Fruit fly (Drosophila melanogaster): ENCODE measurements around the gene bab1.

bab1 gene

DNA sequence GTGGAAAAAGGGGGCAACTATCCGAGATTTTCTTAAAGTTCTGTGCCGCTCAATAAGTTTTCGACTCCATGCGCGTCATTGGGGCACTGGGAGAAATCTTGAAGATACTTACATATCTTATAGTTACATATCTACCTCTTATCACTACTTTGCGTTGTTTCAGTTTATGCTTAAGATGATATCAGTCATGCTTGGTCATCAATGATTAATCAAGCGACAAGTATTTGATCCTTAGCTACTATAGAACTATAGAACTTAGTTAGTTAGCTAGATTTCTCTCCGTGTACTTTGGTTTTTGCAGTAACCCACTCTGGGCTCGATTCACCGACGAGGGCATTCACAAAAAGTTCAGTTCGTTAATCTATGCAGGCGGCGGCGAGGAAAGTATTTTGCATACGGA lies 45.0 kb downstream of the bab1 start:
- TF ChIP-seq usp (GFP tag; optimal IDR thresholded peaks at IDR 0.05): no peak
- TF ChIP-seq EcR (GFP tag; optimal IDR thresholded peaks at IDR 0.05): no peak
- no peak for TF ChIP-seq CG8478 (optimal IDR thresholded peaks at IDR 0.05)
- no peak for TF ChIP-seq psq (optimal IDR thresholded peaks at IDR 0.05)
- TF ChIP-seq pan (optimal IDR thresholded peaks at IDR 0.05): no peak
- no peak for TF ChIP-seq Dll (optimal IDR thresholded peaks at IDR 0.05)

DNA sequence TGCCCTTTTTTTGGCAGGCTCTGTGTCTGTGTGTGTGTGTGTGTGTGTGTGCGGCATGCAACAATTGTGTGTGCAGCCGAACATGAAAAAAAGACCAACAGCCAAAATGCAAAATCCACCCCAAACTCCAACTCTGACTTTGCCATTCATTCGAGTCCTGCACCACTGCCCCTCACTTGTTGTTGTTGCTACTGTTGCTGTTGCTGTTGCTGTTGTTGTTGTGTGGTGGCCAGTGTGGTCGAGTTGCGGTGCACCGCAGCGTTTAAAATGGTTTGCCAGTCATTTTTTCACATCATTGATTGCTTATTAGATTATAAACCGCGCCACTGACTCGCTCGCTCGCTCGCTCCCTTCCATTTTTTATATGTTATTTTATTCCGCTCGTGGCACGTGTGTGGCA lies 54.5 kb downstream of the bab1 start:
- no peak for TF ChIP-seq CG8478 (optimal IDR thresholded peaks at IDR 0.05)
- no peak for TF ChIP-seq EcR (GFP tag; optimal IDR thresholded peaks at IDR 0.05)
- TF ChIP-seq pan (optimal IDR thresholded peaks at IDR 0.05): no peak
- TF ChIP-seq psq (optimal IDR thresholded peaks at IDR 0.05): no peak
- TF ChIP-seq Dll (optimal IDR thresholded peaks at IDR 0.05): no peak
- TF ChIP-seq usp (GFP tag; optimal IDR thresholded peaks at IDR 0.05): no peak

DNA sequence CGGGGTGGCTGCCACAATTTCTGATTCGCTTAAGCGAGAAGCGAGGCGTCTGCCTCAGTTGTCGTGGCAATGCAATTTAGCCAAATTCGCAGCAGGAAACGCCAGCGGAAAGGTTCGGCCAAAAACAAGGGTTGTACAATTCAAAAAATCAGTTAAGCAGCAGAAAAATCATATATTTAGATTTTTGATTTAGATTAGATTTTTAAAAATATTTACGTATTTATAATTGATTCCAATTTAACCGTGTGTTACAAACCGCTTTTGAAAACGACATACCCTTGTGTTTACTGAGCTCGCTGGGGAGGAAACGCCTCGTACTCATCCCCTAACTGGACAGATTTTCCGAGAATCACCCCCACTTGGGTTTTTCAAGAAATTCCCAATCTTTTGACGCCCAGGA lies 57.4 kb downstream of the bab1 start:
- TF ChIP-seq EcR (GFP tag; optimal IDR thresholded peaks at IDR 0.05) (no peak), psq (optimal IDR thresholded peaks at IDR 0.05) (no peak)

DNA sequence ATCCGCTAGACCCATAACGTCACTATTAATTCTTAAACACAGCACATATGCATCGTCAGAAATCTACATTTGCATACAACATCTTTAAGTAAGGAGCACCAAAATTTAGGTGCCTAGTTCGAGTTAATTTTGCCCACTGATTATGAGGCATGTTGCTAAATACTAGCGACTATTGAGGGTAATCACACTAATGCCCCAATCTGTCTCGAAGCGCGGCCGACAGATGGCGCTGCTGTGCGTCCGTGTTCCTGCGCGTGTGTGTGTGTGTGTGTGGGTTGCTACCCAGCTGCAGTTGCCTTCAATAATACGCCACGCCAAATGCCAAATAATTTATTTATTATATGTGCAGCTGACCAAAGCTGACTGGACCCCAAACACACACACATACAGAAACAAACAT lies 59.5 kb downstream of the bab1 start:
- TF ChIP-seq CG8478 (optimal IDR thresholded peaks at IDR 0.05) (no peak), pan (optimal IDR thresholded peaks at IDR 0.05) (no peak), EcR (GFP tag; optimal IDR thresholded peaks at IDR 0.05) (no peak), usp (GFP tag; optimal IDR thresholded peaks at IDR 0.05) (no peak), Dll (optimal IDR thresholded peaks at IDR 0.05) (no peak), psq (optimal IDR thresholded peaks at IDR 0.05) (no peak)

DNA sequence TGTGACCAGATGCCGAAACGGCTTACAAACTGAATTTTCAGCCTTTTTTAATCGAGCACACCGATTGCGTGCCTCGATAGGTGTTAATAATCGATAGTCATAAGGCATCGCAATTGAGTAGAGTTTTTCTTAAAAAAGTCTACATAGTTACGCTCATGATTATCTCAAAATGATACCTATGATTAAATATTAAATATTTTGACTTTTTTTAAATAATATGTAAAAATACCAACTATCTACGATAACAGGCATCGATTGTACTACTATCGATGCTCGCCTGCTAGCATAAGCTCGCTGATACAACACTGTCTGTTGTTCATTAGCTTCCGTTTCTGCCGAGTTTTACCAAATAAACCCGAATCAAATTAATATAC lies 66.0 kb downstream of the bab1 start:
- TF ChIP-seq pan (optimal IDR thresholded peaks at IDR 0.05) (no peak), usp (GFP tag; optimal IDR thresholded peaks at IDR 0.05) (no peak), psq (optimal IDR thresholded peaks at IDR 0.05) (no peak), Dll (optimal IDR thresholded peaks at IDR 0.05) (no peak), EcR (GFP tag; optimal IDR thresholded peaks at IDR 0.05) (no peak), CG8478 (optimal IDR thresholded peaks at IDR 0.05) (no peak)

DNA sequence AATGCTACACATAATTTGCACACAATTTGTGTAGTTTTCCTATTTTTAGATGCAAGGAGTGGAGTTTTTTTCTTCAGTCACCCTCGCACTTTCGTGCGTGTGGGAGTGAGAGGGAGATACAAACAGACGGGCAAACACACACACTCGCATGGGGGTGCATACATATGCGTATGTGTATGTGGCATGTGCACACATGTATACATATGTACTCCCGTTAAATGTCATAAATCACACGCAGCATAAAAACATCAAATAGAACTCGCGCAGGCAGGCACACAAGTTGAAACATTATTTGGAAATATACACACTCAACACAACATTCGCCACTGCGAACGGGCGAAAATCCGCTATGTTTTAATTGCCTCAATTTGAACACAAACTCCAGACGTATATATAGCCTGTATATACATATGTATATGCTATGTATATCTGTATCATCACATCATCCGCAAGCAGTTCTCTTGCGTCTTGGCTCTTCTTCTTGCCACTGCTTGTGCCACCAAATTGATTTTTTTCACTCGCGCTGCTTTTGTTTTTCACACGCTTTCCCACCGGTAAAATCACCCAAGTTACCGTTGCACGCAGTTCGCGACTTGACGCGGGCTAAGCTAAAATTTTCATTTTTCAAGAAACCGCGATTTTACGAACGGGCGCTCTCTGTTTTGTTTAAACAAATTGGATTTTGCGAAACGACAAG lies 66.6 kb downstream of the bab1 start, which contains the start of the genes CG9205 and trio:
Gene CG9205, plus strand, starts transcription at position 508 of the 697 bp plus-strand sequence.
Gene trio, minus strand, starts transcription at position 686 of the 697 bp plus-strand sequence.
- TF ChIP-seq psq (optimal IDR thresholded peaks at IDR 0.05): no peak

DNA sequence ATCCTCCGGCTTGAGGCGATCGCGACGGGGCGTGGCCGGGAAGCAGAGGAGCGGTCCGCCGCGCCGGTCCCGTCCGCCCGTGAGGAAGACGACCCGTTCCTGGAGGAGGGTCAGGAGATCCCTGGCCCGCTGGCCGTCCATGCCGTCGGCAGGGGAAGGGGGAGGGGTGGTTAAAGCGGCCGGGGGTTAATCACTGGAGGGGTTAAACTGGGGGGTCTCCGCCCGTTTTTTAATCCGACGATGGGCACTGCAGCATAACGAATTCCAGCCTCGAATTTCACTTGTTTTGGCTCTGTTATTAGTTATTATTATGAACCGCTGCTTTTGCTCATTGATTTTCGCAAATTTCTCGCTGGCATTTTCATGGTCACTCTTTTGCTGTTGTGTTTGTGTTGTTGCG lies 67.2 kb downstream of the bab1 start:
- no peak for TF ChIP-seq CG8478 (optimal IDR thresholded peaks at IDR 0.05)
- no peak for TF ChIP-seq pan (optimal IDR thresholded peaks at IDR 0.05)
- no peak for TF ChIP-seq usp (GFP tag; optimal IDR thresholded peaks at IDR 0.05)
- TF ChIP-seq EcR (GFP tag; optimal IDR thresholded peaks at IDR 0.05): no peak
- TF ChIP-seq psq (optimal IDR thresholded peaks at IDR 0.05): no peak
- TF ChIP-seq Dll (optimal IDR thresholded peaks at IDR 0.05): no peak

DNA sequence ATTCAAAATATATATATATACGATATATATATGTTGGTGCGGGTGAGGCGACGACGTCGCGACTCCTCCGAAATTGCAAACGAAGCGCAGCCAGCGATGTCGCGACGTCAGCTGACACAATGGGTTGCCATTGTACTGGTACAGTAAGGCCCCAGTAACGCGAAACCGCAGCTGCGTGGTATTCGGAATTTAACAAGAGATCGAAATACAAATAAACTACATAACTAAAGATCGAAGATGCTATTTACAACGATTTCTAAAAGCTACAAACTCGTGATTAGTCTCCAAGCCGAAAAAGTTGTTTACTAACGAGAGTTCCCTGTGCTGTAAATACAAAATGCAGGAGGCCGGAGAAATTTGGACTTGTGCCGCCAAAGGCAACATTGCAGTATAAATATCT lies 68.3 kb downstream of the bab1 start:
- no peak for TF ChIP-seq EcR (GFP tag; optimal IDR thresholded peaks at IDR 0.05)
- no peak for TF ChIP-seq Dll (optimal IDR thresholded peaks at IDR 0.05)
- no peak for TF ChIP-seq psq (optimal IDR thresholded peaks at IDR 0.05)
- TF ChIP-seq CG8478 (optimal IDR thresholded peaks at IDR 0.05): no peak
- no peak for TF ChIP-seq usp (GFP tag; optimal IDR thresholded peaks at IDR 0.05)
- TF ChIP-seq pan (optimal IDR thresholded peaks at IDR 0.05): no peak

DNA sequence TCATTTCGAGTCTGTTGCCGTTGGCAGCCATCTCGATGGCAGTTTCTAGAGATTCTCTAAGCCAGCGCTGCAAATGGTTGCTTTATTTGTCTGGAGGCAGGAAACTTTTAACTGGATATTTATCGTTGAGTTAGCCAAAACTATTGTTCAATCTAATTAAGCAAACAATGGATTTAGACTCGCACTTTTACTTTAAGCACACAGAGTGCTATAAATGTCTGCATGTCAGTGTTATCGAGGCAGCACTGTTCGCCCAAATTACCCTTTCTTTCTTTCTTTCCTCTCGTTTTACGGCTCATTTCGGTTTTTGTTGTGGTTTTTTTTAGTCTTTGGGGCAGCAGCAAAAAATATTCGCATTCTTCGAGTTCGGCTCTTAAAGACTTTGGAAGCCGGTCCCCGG lies 69.2 kb downstream of the bab1 start:
- TF ChIP-seq CG8478 (optimal IDR thresholded peaks at IDR 0.05) (no peak), usp (GFP tag; optimal IDR thresholded peaks at IDR 0.05) (no peak), pan (optimal IDR thresholded peaks at IDR 0.05) (no peak)

DNA sequence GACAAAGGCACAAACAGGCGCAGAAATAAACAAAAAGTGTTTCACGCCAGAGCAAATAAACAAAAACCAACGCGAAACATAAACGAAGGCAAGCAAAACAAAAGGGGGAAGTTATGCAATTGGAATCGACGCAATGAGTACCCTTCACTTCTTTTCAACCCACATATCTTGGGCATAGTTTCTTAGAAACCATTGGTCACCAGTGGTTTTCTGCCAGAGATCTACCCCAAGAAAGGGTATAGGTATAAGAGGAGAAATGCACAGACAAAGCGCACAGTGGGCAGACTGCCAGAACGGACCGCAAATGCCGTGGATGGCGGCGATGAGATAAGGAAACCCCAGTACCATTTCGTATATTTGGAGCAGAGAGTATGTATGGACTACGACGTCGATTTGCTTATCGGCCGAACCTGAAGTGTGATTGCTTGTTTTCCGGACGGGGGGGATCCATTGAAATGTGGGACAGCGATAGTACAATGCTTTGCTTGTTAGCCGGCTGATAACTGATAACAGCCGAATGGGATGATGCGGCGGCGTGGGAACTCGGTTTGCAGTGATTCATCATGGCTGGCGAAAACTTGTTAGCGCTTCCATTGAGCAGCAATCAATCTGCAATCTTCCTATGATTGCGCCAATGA lies 69.9 kb downstream of the bab1 start:
- TF ChIP-seq CG8478 (optimal IDR thresholded peaks at IDR 0.05) (no peak), pan (optimal IDR thresholded peaks at IDR 0.05) (peak; percentile 79)

DNA sequence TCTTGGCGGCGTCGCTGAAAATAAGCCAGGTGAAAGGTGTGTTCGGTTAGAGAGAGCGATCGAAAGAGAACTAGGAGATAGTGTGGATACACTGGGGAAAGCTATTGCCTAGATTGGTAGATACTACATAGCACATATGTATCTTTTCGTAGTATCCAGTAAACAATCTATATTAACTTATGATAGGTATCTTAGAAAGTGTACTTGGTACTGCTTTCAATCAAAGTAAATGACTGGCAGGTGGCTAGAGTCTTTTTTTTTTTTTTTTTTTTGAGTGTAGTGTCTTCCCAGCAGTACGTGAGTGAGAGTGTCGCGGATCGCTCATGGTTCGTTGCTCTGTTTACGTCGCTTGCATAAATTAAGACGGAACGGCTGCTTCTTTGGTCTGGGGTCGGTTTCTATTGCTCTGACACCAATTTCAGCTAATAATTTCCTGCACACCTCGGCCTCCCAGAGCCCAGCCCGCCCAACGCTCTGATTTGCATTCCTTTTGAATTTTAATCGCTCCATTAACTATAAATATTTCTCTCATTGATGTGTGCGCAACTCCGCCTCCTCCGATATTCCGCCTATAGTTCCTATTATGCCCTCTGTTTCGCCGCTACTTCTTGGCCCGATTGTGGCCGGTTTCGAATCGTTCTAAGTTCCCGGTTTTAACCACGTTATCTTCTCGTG lies 71.1 kb downstream of the bab1 start:
- TF ChIP-seq Dll (optimal IDR thresholded peaks at IDR 0.05) (no peak), psq (optimal IDR thresholded peaks at IDR 0.05) (no peak), pan (optimal IDR thresholded peaks at IDR 0.05) (no peak), usp (GFP tag; optimal IDR thresholded peaks at IDR 0.05) (no peak), EcR (GFP tag; optimal IDR thresholded peaks at IDR 0.05) (no peak), CG8478 (optimal IDR thresholded peaks at IDR 0.05) (no peak)

DNA sequence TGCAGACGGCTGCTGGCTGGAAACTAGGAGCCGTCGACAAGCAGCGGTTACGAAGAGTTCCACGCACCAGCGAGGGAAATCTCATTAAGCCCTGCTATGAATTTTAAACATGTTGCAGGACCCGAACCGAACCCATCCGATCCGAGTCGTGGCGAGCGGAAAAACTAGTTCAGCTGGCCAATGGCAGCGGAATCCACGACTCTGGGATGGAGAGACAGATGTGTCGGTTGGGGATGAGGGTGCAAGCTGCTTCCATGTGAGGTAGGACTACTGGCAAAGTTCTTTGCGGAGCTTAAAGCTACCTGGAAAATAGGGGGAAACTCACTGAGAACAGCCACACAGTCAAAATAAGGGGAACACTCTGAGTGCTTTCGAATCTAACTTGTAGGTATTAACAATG lies 77.2 kb downstream of the bab1 start:
- TF ChIP-seq EcR (GFP tag; optimal IDR thresholded peaks at IDR 0.05): no peak
- TF ChIP-seq pan (optimal IDR thresholded peaks at IDR 0.05): no peak
- TF ChIP-seq Dll (optimal IDR thresholded peaks at IDR 0.05): no peak
- TF ChIP-seq CG8478 (optimal IDR thresholded peaks at IDR 0.05): no peak
- no peak for TF ChIP-seq usp (GFP tag; optimal IDR thresholded peaks at IDR 0.05)
- TF ChIP-seq psq (optimal IDR thresholded peaks at IDR 0.05): no peak

DNA sequence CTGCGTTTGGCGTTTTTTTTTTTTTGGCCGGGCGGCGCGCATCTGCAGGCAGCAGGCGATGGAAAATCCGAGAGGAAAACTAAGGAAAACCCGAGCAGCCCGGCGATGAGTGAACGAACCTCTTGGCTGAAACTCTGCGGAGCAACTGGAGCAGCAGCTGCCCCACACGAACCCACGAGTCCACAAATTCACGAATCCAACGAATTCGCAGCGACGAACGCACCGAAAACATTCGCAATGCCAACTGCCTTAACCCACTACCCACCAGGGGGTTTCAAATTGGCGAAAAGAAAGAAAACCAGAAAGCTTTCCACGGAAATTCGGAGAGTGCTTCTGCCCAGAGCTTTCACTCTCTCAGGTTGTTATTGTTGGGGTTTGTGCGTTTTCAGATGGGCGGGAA lies 78.1 kb downstream of the bab1 start:
- TF ChIP-seq usp (GFP tag; optimal IDR thresholded peaks at IDR 0.05): no peak
